Worm (Caenorhabditis elegans) whole organism, L4 larva: ENCODE measurements around the gene ZK430.5.

ENCODE experiments used
- ceh-82 ChIP-seq: sonication (generic microtip); optimal IDR thresholded peaks from 2 replicates; lab custom pipeline; 2017; ENCODE audit warnings: missing biosample characterization, missing genetic modification characterization
- saeg-2 ChIP-seq: fragments of 200-800 bp; sonication (Bioruptor generic); IDR thresholded peaks from 2 replicates; pipeline ENCODE4 v1.3.6; 2022; ENCODE audit warnings: missing genetic modification reagents, missing genetic modification characterization, missing compliant biosample characterization
- unc-130 ChIP-seq: sonication (generic microtip); optimal IDR thresholded peaks from 2 replicates; lab custom pipeline; 2016; ENCODE audit warnings: missing genetic modification reagents, missing genetic modification characterization, missing compliant biosample characterization
- zfp-3 ChIP-seq: fragments of 200-800 bp; sonication (Bioruptor generic); conservative IDR thresholded peaks from 2 replicates; pipeline ENCODE4 v1.3.6; 2022; ENCODE audit warnings: missing genetic modification reagents, missing genetic modification characterization, missing compliant biosample characterization

DNA sequence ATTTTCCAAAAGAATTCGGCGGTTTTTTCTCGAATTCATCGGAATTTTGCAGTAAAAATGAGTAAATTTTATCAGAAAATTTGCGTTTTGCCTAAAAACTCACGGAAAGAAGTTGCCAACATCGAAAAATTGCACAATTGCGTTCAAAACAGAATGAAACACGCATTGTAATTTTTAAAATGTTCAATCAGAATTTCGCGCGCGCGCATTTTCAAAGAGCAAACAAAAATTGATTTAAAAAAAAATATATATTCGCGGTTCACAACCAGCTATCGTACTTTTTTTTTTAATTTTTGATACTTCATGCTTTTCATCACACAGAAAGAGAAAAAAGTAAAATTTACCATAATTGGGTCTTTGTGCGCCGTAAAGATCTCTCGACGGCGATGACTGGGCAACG lies 30.6 kb upstream of the ZK430.5 start:
- TF ChIP-seq unc-130 (GFP tag; lab: Kevin White, UChicago) (no peak), ceh-82 (tag; lab: Kevin White, UChicago) (no peak), zfp-3 (GFP tag; lab: Robert Waterston, UW) (no peak), saeg-2 (no peak)
